Fruit fly (Drosophila melanogaster): Measurements from ENCODE around the gene tho2.

- TF ChIP-seq CG17806 (tag; optimal IDR thresholded peaks at IDR 0.05) (peak; percentile 32), D1 (tag; optimal IDR thresholded peaks at IDR 0.05) (no peak), CG12605 (GFP tag; IDR thresholded peaks at IDR 0.05) (no peak), CG15710 (tag; optimal IDR thresholded peaks at IDR 0.05) (peak; percentile 27), CG14655 (GFP tag; optimal IDR thresholded peaks at IDR 0.05) (peak; percentile 32), CG10348 (GFP tag; IDR thresholded peaks at IDR 0.05) (no peak), Pif1A (GFP tag; optimal IDR thresholded peaks at IDR 0.05) (peak; percentile 28), fd96Ca (GFP tag; IDR thresholded peaks at IDR 0.05) (no peak), CG8301 (tag; optimal IDR thresholded peaks at IDR 0.05) (peak; percentile 35), CG34367 (tag; optimal IDR thresholded peaks at IDR 0.05) (peak; percentile 12), rn (GFP tag; IDR thresholded peaks at IDR 0.05) (no peak), Snoo (tag; optimal IDR thresholded peaks at IDR 0.05) (peak; percentile 81)
Measured at dm6 chr2L:2193357-2193780, 48.4 kb upstream of the tho2 start.
